Worm (Caenorhabditis elegans): ENCODE measurements around the gene gsto-2.

The gsto-2 gene

DNA sequence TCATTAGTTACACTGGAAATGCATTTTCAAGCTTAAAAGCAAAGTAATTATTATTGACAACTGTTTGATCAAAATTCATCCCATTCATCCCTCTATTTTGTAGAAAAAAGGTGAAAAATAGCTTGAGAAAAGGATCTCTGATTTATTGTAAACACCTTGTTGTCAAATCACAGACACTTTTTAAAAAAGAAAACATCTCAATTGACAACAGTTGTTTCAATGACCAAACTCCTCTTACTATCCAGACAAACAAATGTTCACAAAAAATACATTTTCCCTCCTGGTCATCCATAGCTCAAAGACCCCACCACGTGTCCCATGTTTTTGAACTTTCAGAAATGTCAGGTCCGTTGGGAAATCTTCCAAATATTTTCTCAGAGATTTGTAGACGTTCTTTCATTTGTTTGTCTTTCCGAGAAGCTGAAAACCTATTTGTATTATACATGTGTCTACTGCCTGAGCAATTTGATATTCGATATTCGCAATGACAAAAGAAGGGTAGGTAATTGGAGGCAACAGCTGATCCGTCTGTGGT is 19.9 kb upstream of the gsto-2 start, which contains the start of gene trp-1:
Gene trp-1 (plus strand): TSS at position 485 of the 535 bp plus-strand sequence.
- TF ChIP-seq him-1 (tag; optimal IDR thresholded peaks at IDR 0.05), result no peak
- no peak for TF ChIP-seq W03F9.2 (tag; optimal IDR thresholded peaks at IDR 0.05)
- TF ChIP-seq dao-5 (tag; optimal IDR thresholded peaks at IDR 0.05), result no peak

DNA sequence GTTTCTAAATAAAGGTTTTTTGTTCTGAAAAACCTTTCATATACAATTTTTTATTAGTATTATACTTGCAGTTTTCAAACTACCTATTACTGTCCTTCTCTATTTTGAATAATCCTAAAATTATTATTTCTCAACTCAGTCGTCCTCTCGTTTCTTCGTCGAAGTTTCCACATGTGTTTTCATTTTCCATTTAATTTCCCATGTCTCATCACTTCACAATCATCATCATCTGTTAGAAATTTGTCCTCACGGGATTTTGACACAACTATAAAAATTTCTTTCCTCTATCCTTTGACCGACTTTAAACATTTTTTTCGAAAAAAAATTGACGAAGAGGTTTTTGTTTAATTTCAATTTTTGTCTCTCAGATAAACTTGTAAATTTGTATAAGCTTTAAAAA is 19.1 kb upstream of the gsto-2 start:
- TF ChIP-seq dao-5 (tag; optimal IDR thresholded peaks at IDR 0.05) (no peak), him-1 (tag; optimal IDR thresholded peaks at IDR 0.05) (no peak)

ce11 chrIII:8545515-8545914 is 9.1 kb upstream of the gsto-2 start, which contains the start of gene ZC21.6:
Gene ZC21.6, minus strand, starts transcription at chrIII:8545615.
- TF ChIP-seq W03F9.2 (tag; optimal IDR thresholded peaks at IDR 0.05), result no peak
- no peak for TF ChIP-seq him-1 (tag; optimal IDR thresholded peaks at IDR 0.05)
- TF ChIP-seq dao-5 (tag; optimal IDR thresholded peaks at IDR 0.05), result no peak

DNA sequence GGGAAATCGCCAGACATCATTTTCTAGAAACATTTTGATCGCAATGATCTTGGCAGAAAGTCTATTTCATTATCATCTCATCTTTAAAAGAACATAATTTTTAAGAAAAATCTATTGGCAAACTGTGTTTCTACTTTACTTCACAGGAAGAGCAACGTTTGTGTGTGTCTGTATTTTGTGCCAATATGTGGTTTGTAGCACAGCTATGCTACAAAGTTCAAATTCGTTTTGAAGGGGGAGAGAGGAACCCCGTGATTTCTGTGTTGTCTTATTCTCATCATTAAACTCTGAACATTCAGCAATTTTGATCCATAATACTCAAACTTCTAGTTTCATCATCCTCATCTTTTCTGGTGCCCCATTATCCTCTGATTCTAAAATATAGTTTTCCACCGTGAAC is 2.9 kb upstream of the gsto-2 start:
- TF ChIP-seq W03F9.2 (tag; optimal IDR thresholded peaks at IDR 0.05) (no peak), dao-5 (tag; optimal IDR thresholded peaks at IDR 0.05) (no peak), him-1 (tag; optimal IDR thresholded peaks at IDR 0.05) (no peak)

ce11 chrIII:8552125-8552524 is 2.4 kb upstream of the gsto-2 start, which contains the start of gene C02D5.4:
Gene C02D5.4, plus strand, starts transcription at chrIII:8552165.
- TF ChIP-seq dao-5 (tag; optimal IDR thresholded peaks at IDR 0.05) (no peak), him-1 (tag; optimal IDR thresholded peaks at IDR 0.05) (no peak), W03F9.2 (tag; optimal IDR thresholded peaks at IDR 0.05) (no peak)

- TF ChIP-seq him-1 (tag; optimal IDR thresholded peaks at IDR 0.05), result no peak
- TF ChIP-seq dao-5 (tag; optimal IDR thresholded peaks at IDR 0.05), result no peak
- no peak for TF ChIP-seq W03F9.2 (tag; optimal IDR thresholded peaks at IDR 0.05)
These were observed 1.1 kb downstream of the gsto-2 start for ce11 chrIII:8555682-8556081.

DNA sequence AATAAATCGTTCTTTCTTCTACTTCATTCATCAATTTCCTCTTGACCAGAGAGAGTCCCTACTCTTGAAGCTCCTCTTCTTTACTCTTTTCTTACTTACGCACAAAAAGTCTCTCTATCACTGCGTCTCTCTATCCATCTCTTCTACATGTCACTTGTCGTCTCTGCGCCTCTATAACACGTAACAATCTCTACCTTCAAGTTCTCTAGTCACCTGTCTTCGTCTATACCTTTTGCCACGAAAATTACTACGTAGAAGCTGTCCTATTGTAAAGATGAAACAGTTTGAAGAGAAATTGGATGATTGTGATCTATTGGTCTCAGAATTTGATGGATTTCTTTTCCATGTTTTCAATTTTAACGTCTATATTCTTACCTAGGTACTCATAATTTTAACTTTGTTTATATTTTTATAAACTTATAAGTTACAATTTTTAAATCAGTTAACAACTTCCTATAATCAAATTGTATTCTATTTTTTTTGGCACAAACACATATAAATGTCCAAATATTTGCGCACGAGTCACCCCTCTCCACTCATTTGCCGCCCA is 2.3 kb downstream of the gsto-2 start, which contains the start of gene C02D5.2:
Gene C02D5.2 (plus strand): TSS at position 500 of the 550 bp plus-strand sequence.
- TF ChIP-seq W03F9.2 (tag; optimal IDR thresholded peaks at IDR 0.05) (no peak), him-1 (tag; optimal IDR thresholded peaks at IDR 0.05) (no peak), dao-5 (tag; optimal IDR thresholded peaks at IDR 0.05) (no peak)

ce11 chrIII:8560398-8560797 is 5.8 kb downstream of the gsto-2 start:
- no peak for TF ChIP-seq him-1 (tag; optimal IDR thresholded peaks at IDR 0.05)

DNA sequence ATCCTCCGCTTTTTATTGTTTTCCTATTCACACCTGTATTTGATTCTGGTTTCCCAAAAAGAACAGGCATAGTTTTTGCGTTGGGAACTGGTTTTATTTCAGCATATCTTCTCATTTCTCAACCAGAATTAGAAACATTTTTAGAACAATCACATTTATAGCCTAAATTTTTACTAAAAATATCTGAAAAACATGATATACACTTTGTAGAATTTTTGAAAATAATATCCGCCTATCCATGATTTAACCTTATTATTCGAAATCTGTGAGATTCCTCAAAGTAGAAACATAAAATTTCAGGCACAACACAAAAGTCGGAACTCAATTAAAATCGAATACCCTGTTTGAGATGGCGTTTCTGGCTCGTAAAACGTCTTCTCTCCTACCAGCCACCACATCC is 6.3 kb downstream of the gsto-2 start, which contains the start of gene acdh-6:
Gene acdh-6 (plus strand): TSS at position 301 of the 400 bp plus-strand sequence.
- TF ChIP-seq dao-5 (tag; optimal IDR thresholded peaks at IDR 0.05), result no peak
- no peak for TF ChIP-seq W03F9.2 (tag; optimal IDR thresholded peaks at IDR 0.05)

DNA sequence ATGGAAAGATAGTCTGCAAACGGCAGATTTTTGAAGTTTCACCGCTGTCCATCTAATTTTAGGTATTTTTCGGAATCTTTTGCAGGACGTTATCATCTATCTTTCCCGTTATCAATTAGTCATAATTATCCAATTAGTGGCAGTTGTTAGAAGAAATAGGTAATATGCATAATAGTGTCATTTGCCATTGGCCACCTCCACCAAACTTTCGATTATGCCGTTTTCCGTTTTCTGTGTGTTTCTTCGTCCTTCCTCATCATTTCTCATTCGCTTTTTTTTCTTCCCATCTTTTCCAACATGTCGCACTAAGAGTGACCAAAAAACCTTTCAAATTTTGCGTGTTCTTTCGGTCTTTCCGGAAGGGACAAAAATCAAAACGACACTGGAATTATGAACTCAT is 9.8 kb downstream of the gsto-2 start:
- no peak for TF ChIP-seq W03F9.2 (tag; optimal IDR thresholded peaks at IDR 0.05)
- no peak for TF ChIP-seq dao-5 (tag; optimal IDR thresholded peaks at IDR 0.05)
- no peak for TF ChIP-seq him-1 (tag; optimal IDR thresholded peaks at IDR 0.05)

DNA sequence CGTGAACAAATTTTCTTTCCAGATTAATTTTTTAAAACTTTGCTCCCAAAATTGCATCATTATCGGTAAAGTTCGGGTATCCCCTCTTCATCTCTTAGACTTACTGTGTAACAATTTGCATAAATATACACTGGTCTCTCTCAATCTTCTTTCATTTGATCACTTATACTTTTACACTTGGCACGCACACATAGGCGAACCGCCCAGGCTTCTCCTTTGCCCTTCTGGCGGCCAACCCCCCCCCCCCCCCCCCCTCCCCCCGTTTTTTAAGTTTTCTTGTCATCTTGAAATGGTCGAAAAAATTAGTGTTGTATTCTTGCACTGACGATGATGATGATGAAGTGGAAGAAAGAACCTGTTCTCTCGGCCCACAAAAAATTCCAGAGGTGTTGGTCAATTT is 15.7 kb downstream of the gsto-2 start:
- no peak for TF ChIP-seq W03F9.2 (tag; optimal IDR thresholded peaks at IDR 0.05)
- no peak for TF ChIP-seq him-1 (tag; optimal IDR thresholded peaks at IDR 0.05)
- no peak for TF ChIP-seq dao-5 (tag; optimal IDR thresholded peaks at IDR 0.05)

- TF ChIP-seq dao-5 (tag; optimal IDR thresholded peaks at IDR 0.05) (no peak), W03F9.2 (tag; optimal IDR thresholded peaks at IDR 0.05) (no peak), him-1 (tag; optimal IDR thresholded peaks at IDR 0.05) (no peak)
These were observed 17.3 kb downstream of the gsto-2 start for ce11 chrIII:8571845-8572244.

ce11 chrIII:8573301-8573700 is 18.7 kb downstream of the gsto-2 start:
- no peak for TF ChIP-seq him-1 (tag; optimal IDR thresholded peaks at IDR 0.05)
- no peak for TF ChIP-seq W03F9.2 (tag; optimal IDR thresholded peaks at IDR 0.05)
- TF ChIP-seq dao-5 (tag; optimal IDR thresholded peaks at IDR 0.05), result no peak

- no peak for TF ChIP-seq W03F9.2 (tag; optimal IDR thresholded peaks at IDR 0.05)
- no peak for TF ChIP-seq dao-5 (tag; optimal IDR thresholded peaks at IDR 0.05)
- no peak for TF ChIP-seq him-1 (tag; optimal IDR thresholded peaks at IDR 0.05)
These were observed 19.3 kb downstream of the gsto-2 start for ce11 chrIII:8573869-8574268.

DNA sequence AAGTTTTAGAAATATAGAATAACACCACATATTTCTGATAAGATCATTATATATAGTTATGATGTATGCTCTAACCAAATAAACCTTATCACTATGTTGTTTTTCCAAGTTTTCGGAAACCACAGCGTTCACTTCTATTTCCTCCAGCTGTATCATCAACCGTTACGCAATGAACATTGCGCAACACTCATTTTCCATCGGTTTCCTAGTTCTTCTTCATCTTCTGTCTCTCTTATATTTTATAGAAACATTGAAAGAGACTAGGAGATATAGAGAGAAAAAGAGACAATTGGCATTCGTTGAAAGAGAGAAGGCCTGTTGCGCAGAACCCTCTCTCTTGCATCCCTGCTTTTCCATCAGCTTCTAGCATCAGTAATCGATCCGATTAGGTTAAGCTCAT is 19.7 kb downstream of the gsto-2 start:
- TF ChIP-seq him-1 (tag; optimal IDR thresholded peaks at IDR 0.05), result no peak
- TF ChIP-seq dao-5 (tag; optimal IDR thresholded peaks at IDR 0.05), result no peak
- no peak for TF ChIP-seq W03F9.2 (tag; optimal IDR thresholded peaks at IDR 0.05)

All from whole organism, L4/young adult.